Worm (Caenorhabditis elegans): ENCODE measurements around the gene cyp-37A1.

DNA sequence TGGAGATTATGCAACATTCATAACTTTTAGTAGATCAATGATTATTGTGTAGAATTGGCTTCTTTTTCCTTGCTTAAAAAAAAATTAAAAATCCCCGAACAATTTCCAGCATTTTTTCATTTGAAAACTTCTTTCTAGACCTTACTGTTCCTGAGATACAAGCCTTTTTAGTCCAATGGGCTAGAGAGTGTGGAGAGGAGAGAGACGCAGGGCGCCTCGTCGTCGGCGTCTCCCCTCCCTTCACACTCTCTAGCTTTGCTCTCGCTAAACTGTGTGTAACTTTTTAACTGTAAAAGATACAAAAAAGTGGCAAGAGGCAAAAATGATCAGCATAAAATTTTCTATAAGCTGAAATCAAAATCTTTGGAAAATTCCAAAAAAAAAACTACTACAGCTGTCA, 11.6 kb downstream of the cyp-37A1 start:
- no peak for TF ChIP-seq ztf-4 (tag; optimal IDR thresholded peaks at IDR 0.05)
- TF ChIP-seq nhr-11 (tag; optimal IDR thresholded peaks at IDR 0.05), result no peak
- no peak for TF ChIP-seq mdl-1 (tag; optimal IDR thresholded peaks at IDR 0.05)
- TF ChIP-seq mab-5 (tag; optimal IDR thresholded peaks at IDR 0.05), result no peak
- no peak for TF ChIP-seq zag-1 (tag; optimal IDR thresholded peaks at IDR 0.05)
- no peak for TF ChIP-seq F13H6.1 (tag; optimal IDR thresholded peaks at IDR 0.05)
- TF ChIP-seq ama-1 (optimal IDR thresholded peaks at IDR 0.05), result no peak
- TF ChIP-seq blmp-1 (tag; optimal IDR thresholded peaks at IDR 0.05; ENCODE audit: insufficient read depth), result no peak
- no peak for TF ChIP-seq nhr-77 (tag; optimal IDR thresholded peaks at IDR 0.05)
- no peak for TF ChIP-seq peb-1 (tag; optimal IDR thresholded peaks at IDR 0.05)

Measured in whole organism, L2 larva.